Worm (Caenorhabditis elegans) whole organism, L1 larva: ENCODE measurements around the gene D1044.6.

Source experiments
- C04F5.9 ChIP-seq: sonication (generic microtip); optimal IDR thresholded peaks from 2 replicates; lab custom pipeline; 2016; ENCODE audit warnings: missing genetic modification characterization, missing compliant biosample characterization
- C16A3.4 ChIP-seq: fragments of 150-350 bp; optimal IDR thresholded peaks from 2 replicates; lab custom pipeline; 2014; ENCODE audit warnings: missing biosample characterization, missing genetic modification characterization
- C34B4.2 ChIP-seq: sonication (generic microtip); optimal IDR thresholded peaks from 2 replicates; lab custom pipeline; 2017; ENCODE audit warnings: mild to moderate bottlenecking, missing genetic modification characterization, missing compliant biosample characterization
- F16B12.6 ChIP-seq: fragments of 150-350 bp; optimal IDR thresholded peaks from 2 replicates; lab custom pipeline; 2014; ENCODE audit warnings: missing biosample characterization, missing genetic modification characterization
- Y116A8C.19 ChIP-seq: sonication (generic microtip); optimal IDR thresholded peaks from 2 replicates; lab custom pipeline; 2016; ENCODE audit warnings: missing compliant biosample characterization, missing genetic modification characterization, borderline replicate concordance
- ama-1 ChIP-seq: fragments of 150-350 bp; optimal IDR thresholded peaks from 2 replicates; lab custom pipeline; 2014
- blmp-1 ChIP-seq: fragments of 150-350 bp; optimal IDR thresholded peaks from 2 replicates; lab custom pipeline; 2014; ENCODE audit warnings: missing biosample characterization, missing genetic modification characterization
- ceh-8 ChIP-seq: fragments of 200-800 bp; sonication (Bioruptor generic); optimal IDR thresholded peaks from 2 replicates; lab custom pipeline; 2018; ENCODE audit warnings: mild to moderate bottlenecking, missing genetic modification characterization, moderate library complexity, missing compliant biosample characterization
- ceh-82 ChIP-seq, 3 experiments: fragments of 150-350 bp in 1 of 3; sonication (generic microtip) in 2 of 3; optimal IDR thresholded peaks; 2 replicates each; lab custom pipeline; 2014 to 2017; ENCODE audit warnings: missing biosample characterization in 3 of 3, missing genetic modification characterization in 3 of 3
- ceh-88 ChIP-seq: fragments of 200-800 bp; sonication (Bioruptor generic); IDR thresholded peaks from 2 replicates; pipeline ENCODE4 v1.3.6; 2022; ENCODE audit warnings: missing genetic modification characterization, missing compliant biosample characterization
- ceh-90 ChIP-seq: sonication (generic microtip); optimal IDR thresholded peaks from 2 replicates; lab custom pipeline; 2016; ENCODE audit warnings: missing genetic modification characterization, missing compliant biosample characterization
- ces-1 ChIP-seq: fragments of 150-350 bp; optimal IDR thresholded peaks from 2 replicates; lab custom pipeline; 2014; ENCODE audit warnings: missing biosample characterization, missing genetic modification reagents, missing genetic modification characterization
- dpl-1 ChIP-seq, 3 experiments: fragments of 150-350 bp in 2 of 3; sonication (generic microtip) in 1 of 3; optimal IDR thresholded peaks; 2 replicates each; lab custom pipeline; 2014 to 2017; ENCODE audit warnings: missing biosample characterization in 3 of 3, missing genetic modification characterization in 3 of 3, missing genetic modification reagents in 3 of 3
- dsc-1 ChIP-seq: sonication (generic microtip); optimal IDR thresholded peaks from 2 replicates; lab custom pipeline; 2016; ENCODE audit warnings: mild to moderate bottlenecking, missing genetic modification characterization, missing compliant biosample characterization
- efl-1 ChIP-seq, 4 experiments: fragments of 150-350 bp; optimal IDR thresholded peaks in 3 of 4; peaks in 1 of 4; 1 replicate in 1 of 4; 2 replicates in 3 of 4; lab custom pipeline; 2014; ENCODE audit warnings: missing biosample characterization in 2 of 4, missing genetic modification characterization in 2 of 4, missing genetic modification reagents in 2 of 4
- egl-13 ChIP-seq: sonication (generic microtip); optimal IDR thresholded peaks from 2 replicates; lab custom pipeline; 2016; ENCODE audit warnings: missing genotype, missing genetic modification reagents, missing genetic modification characterization, missing compliant biosample characterization
- elt-3 ChIP-seq, 6 experiments: fragments of 150-350 bp in 1 of 6; sonication (generic microtip); optimal IDR thresholded peaks; 2 replicates each; lab custom pipeline; 2017 to 2018; ENCODE audit warnings: missing biosample characterization in 6 of 6, missing genetic modification characterization in 6 of 6, inconsistent platforms in 1 of 6
- ets-5 ChIP-seq: fragments of 200-800 bp; sonication (Bioruptor generic); IDR thresholded peaks from 2 replicates; pipeline ENCODE4 v1.3.6; 2022; ENCODE audit warnings: missing genetic modification characterization, missing compliant biosample characterization
- hlh-4 ChIP-seq: sonication (generic microtip); optimal IDR thresholded peaks from 2 replicates; lab custom pipeline; 2016; ENCODE audit warnings: mild to moderate bottlenecking, missing genetic modification characterization, missing compliant biosample characterization
- isw-1 ChIP-seq: fragments of 200-800 bp; sonication (Bioruptor generic); IDR thresholded peaks from 2 replicates; pipeline ENCODE4 v1.3.6; 2022; ENCODE audit warnings: missing genetic modification characterization, missing compliant biosample characterization
- jun-1 ChIP-seq: fragments of 150-350 bp; optimal IDR thresholded peaks from 2 replicates; lab custom pipeline; 2014; ENCODE audit warnings: missing biosample characterization, missing genetic modification reagents, missing genetic modification characterization
- lin-13 ChIP-seq: fragments of 150-350 bp; optimal IDR thresholded peaks from 2 replicates; lab custom pipeline; 2014; ENCODE audit warnings: missing biosample characterization, missing genetic modification reagents, missing genetic modification characterization
- lin-14 ChIP-seq: fragments of 200-800 bp; sonication (Bioruptor generic); optimal IDR thresholded peaks from 2 replicates; lab custom pipeline; 2018; ENCODE audit warnings: mild to moderate bottlenecking, missing genetic modification characterization, moderate library complexity, missing compliant biosample characterization
- lin-15B ChIP-seq: fragments of 150-350 bp; sonication (generic microtip); optimal IDR thresholded peaks from 3 replicates; lab custom pipeline; 2014; ENCODE audit warnings: missing biosample characterization, missing genetic modification characterization
- lin-35 ChIP-seq, 2 experiments: fragments of 150-350 bp; optimal IDR thresholded peaks; 2 replicates each; lab custom pipeline; 2014; ENCODE audit warnings: missing biosample characterization in 2 of 2, missing genetic modification characterization in 2 of 2, missing genetic modification reagents in 2 of 2
- lin-39 ChIP-seq: fragments of 150-350 bp; optimal IDR thresholded peaks from 2 replicates; lab custom pipeline; 2014; ENCODE audit warnings: missing biosample characterization, missing genetic modification reagents, missing genetic modification characterization
- lsy-2 ChIP-seq, 2 experiments: fragments of 150-350 bp; optimal IDR thresholded peaks; 2 replicates each; lab custom pipeline; 2014; ENCODE audit warnings: missing biosample characterization in 2 of 2, missing genetic modification characterization in 2 of 2
- mdl-1 ChIP-seq, 2 experiments: fragments of 150-350 bp; optimal IDR thresholded peaks; 2 replicates each; lab custom pipeline; 2014 to 2017; ENCODE audit warnings: missing biosample characterization in 2 of 2, missing genetic modification characterization in 2 of 2, inconsistent platforms in 1 of 2
- mep-1 ChIP-seq: fragments of 150-350 bp; optimal IDR thresholded peaks from 2 replicates; lab custom pipeline; 2014; ENCODE audit warnings: missing biosample characterization, missing genetic modification characterization
- nhr-11 ChIP-seq: fragments of 150-350 bp; optimal IDR thresholded peaks from 2 replicates; lab custom pipeline; 2014; ENCODE audit warnings: missing biosample characterization, missing genetic modification characterization
- nhr-12 ChIP-seq: sonication (generic microtip); optimal IDR thresholded peaks from 2 replicates; lab custom pipeline; 2017; ENCODE audit warnings: missing biosample characterization, missing genetic modification characterization
- nhr-19 ChIP-seq: fragments of 200-800 bp; sonication (Bioruptor generic); conservative IDR thresholded peaks from 2 replicates; pipeline ENCODE4 v1.3.6; 2022; ENCODE audit warnings: missing genetic modification characterization, missing compliant biosample characterization
- nhr-237 ChIP-seq: fragments of 150-350 bp; optimal IDR thresholded peaks from 2 replicates; lab custom pipeline; 2014; ENCODE audit warnings: missing biosample characterization, missing genetic modification characterization
- nhr-77 ChIP-seq: fragments of 150-350 bp; optimal IDR thresholded peaks from 2 replicates; lab custom pipeline; 2014; ENCODE audit warnings: missing biosample characterization, missing genetic modification characterization
- nhr-90 ChIP-seq: sonication (generic microtip); optimal IDR thresholded peaks from 2 replicates; lab custom pipeline; 2016; ENCODE audit warnings: mild to moderate bottlenecking, missing genetic modification characterization, missing compliant biosample characterization; ENCODE audit not compliant: poor library complexity
- rnt-1 ChIP-seq: sonication (generic microtip); optimal IDR thresholded peaks from 2 replicates; lab custom pipeline; 2016; ENCODE audit warnings: mild to moderate bottlenecking, missing genetic modification characterization, moderate library complexity, missing compliant biosample characterization
- skn-1 ChIP-seq: fragments of 150-350 bp; optimal IDR thresholded peaks from 2 replicates; lab custom pipeline; 2014; ENCODE audit warnings: missing biosample characterization, missing genetic modification characterization
- snpc-4 ChIP-seq: fragments of 150-350 bp; optimal IDR thresholded peaks from 2 replicates; lab custom pipeline; 2014; ENCODE audit warnings: missing biosample characterization, missing genetic modification characterization
- snu-23 ChIP-seq: sonication (generic microtip); optimal IDR thresholded peaks from 2 replicates; lab custom pipeline; 2016; ENCODE audit warnings: missing genetic modification characterization, missing compliant biosample characterization
- sox-4 ChIP-seq: sonication (generic microtip); optimal IDR thresholded peaks from 2 replicates; lab custom pipeline; 2016; ENCODE audit warnings: missing genetic modification characterization, missing compliant biosample characterization
- swsn-7 ChIP-seq: sonication (generic microtip); optimal IDR thresholded peaks from 2 replicates; lab custom pipeline; 2016; ENCODE audit warnings: missing genetic modification characterization, missing compliant biosample characterization
- unc-30 ChIP-seq: sonication (generic microtip); optimal IDR thresholded peaks from 2 replicates; lab custom pipeline; 2017; ENCODE audit warnings: missing biosample characterization, missing genetic modification characterization
- unc-86 ChIP-seq: sonication (generic microtip); optimal IDR thresholded peaks from 2 replicates; lab custom pipeline; 2016; ENCODE audit warnings: missing genetic modification characterization, missing compliant biosample characterization
- xbp-1 ChIP-seq: sonication (generic microtip); optimal IDR thresholded peaks from 2 replicates; lab custom pipeline; 2016; ENCODE audit warnings: missing genetic modification characterization, missing compliant biosample characterization
- zag-1 ChIP-seq: fragments of 150-350 bp; optimal IDR thresholded peaks from 2 replicates; lab custom pipeline; 2014; ENCODE audit warnings: missing biosample characterization, missing genetic modification characterization
- ztf-11 ChIP-seq, 2 experiments: sonication (generic microtip); optimal IDR thresholded peaks; 2 replicates each; lab custom pipeline; 2016 to 2017; ENCODE audit warnings: missing genetic modification characterization in 2 of 2, missing biosample characterization in 1 of 2, missing compliant biosample characterization in 1 of 2
- ztf-4 ChIP-seq: fragments of 150-350 bp; optimal IDR thresholded peaks from 2 replicates; lab custom pipeline; 2014; ENCODE audit warnings: missing biosample characterization, missing genetic modification characterization

The D1044.6 gene

DNA sequence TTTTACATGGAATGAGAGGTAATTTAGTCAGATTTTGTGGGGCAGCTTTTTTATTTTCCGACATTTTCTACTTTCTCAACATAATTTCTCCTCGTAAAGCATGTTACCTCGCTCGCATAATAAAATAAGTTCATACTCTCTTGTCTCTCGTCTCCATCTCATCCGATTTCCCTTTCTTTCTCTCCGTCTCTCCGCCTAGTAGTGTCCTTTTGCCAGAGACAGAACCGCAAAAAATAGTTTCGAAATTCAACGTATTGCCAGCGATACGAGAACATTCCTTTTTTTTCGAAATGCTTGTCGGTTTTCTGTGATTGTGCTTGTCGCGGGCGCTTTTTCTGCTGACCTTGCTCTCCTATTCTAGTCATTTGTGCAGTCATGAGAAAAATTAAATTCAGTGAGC, 38.8 kb downstream of the D1044.6 start (continued):
- TF ChIP-seq lin-35 (GFP tag; optimal IDR thresholded peaks at IDR 0.05; lab: Kevin White, UChicago) (peak; percentile 59 to 70), C16A3.4 (peak; percentile 13), snpc-4 (peak; percentile 16), nhr-77 (tag; lab: Kevin White, UChicago) (peak; percentile 49), lin-15B (tag; lab: Kevin White, UChicago) (no peak), ceh-82 (tag; optimal IDR thresholded peaks at IDR 0.05; lab: Kevin White, UChicago) (peak; percentile 26 to 64 (median 55)), jun-1 (tag; lab: Kevin White, UChicago) (peak; percentile 61), swsn-7 (tag; lab: Kevin White, UChicago) (peak; percentile 54), nhr-11 (no peak), ama-1 (peak; percentile 91), ces-1 (GFP tag; lab: Kevin White, UChicago) (no peak), blmp-1 (tag; lab: Kevin White, UChicago) (peak; percentile 83), elt-3 (tag; optimal IDR thresholded peaks at IDR 0.05; lab: Kevin White, UChicago) (peak in 5 of 6 experiments; percentile 58 to 87 (median 62)), nhr-19 (peak; percentile 38), lin-13 (peak; percentile 54), ceh-90 (tag; lab: Kevin White, UChicago) (no peak)
- TF ChIP-seq, all 84 proteins: peak for 35

DNA sequence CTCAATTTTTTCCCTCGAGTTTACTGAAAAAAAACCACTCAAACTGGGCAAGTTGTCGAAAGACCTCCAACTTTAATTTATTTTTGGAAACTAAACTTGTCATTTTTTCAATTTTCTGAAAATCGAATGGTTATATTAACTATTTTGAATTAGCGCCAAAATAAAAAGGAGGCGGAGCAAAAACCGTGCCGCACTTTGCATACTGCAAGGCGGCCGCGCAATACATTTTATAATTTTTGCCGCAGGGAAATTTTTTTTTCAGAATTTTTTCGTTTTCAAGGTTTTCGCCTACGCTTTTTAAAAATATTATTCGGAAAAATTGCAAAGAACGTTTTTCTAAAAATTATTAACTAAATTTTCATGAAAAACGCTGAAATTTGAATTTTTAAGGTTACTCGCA, 39.3 kb downstream of the D1044.6 start:
- TF ChIP-seq skn-1 (tag; lab: Kevin White, UChicago) (no peak), lin-39 (tag; lab: Kevin White, UChicago) (no peak), ceh-90 (tag; lab: Kevin White, UChicago) (no peak), sox-4 (tag; lab: Kevin White, UChicago) (no peak), efl-1 (optimal IDR thresholded peaks at IDR 0.05; lab: Kevin White, UChicago) (no peak), efl-1 (GFP tag; optimal IDR thresholded peaks at IDR 0.05 in 1 of 2; lab: Kevin White, UChicago) (peak; percentile 24 to 93), egl-13 (tag; lab: Kevin White, UChicago) (no peak), lin-15B (tag; lab: Kevin White, UChicago) (no peak), C16A3.4 (no peak), dpl-1 (GFP tag; optimal IDR thresholded peaks at IDR 0.05; lab: Kevin White, UChicago) (peak in 1 of 3 experiments; percentile 28)

DNA sequence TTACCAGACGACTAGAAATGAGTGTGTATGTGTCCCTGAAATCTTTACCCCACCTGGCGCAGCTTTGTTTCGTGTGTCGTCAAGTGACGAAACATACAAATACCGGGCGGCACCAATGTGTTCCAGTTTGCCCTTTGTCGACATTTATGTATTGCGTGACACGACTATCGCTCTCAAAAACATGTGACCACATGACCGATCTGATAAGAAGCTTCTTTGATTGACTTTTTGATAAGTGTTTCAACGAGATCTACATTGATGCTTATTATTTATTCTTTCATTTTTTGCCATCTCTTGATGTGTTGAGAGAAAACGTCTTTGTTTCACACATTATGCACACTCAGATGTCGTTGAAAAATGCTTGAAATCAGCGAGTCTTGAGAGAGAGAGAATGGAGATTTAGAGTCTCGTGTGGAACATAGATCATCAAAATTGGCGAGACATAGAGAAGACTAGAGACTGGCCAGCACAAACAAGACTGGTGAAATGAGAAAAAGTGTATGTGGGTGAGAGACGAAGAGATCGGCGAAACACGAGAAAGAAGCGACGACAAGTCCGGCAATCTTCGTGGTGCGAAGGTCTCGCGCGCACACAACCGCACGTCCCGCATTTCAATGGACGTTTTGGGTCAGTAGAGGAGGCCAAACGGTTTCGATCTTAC, 39.9 kb downstream of the D1044.6 start:
- TF ChIP-seq Y116A8C.19 (no peak), dsc-1 (tag; lab: Kevin White, UChicago) (peak; percentile 38), nhr-90 (peak; percentile 58), lin-14 (GFP tag; lab: Kevin White, UChicago) (peak; percentile 86), ceh-88 (GFP tag; lab: Robert Waterston, UW) (no peak), unc-86 (tag; lab: Kevin White, UChicago) (no peak), xbp-1 (tag; lab: Kevin White, UChicago) (peak; percentile 25), lin-13 (peak; percentile 44), mep-1 (tag; lab: Kevin White, UChicago) (peak; percentile 57), jun-1 (tag; lab: Kevin White, UChicago) (peak; percentile 17), F16B12.6 (tag; lab: Kevin White, UChicago) (no peak), mdl-1 (tag; optimal IDR thresholded peaks at IDR 0.05; lab: Kevin White, UChicago) (peak in 1 of 2 experiments; percentile 25), unc-30 (tag; lab: Kevin White, UChicago) (no peak), C16A3.4 (no peak), lin-39 (tag; lab: Kevin White, UChicago) (no peak), isw-1 (GFP tag; lab: Robert Waterston, UW) (no peak; the same call in 1 of the 2 replicates), efl-1 (optimal IDR thresholded peaks at IDR 0.05; lab: Kevin White, UChicago) (peak; percentile 49 to 58), efl-1 (GFP tag; optimal IDR thresholded peaks at IDR 0.05 in 1 of 2; lab: Kevin White, UChicago) (peak; percentile 7 to 77), rnt-1 (tag; lab: Kevin White, UChicago) (peak; percentile 40), nhr-19 (peak; percentile 6), C04F5.9 (tag; lab: Kevin White, UChicago) (no peak), ztf-11 (tag; optimal IDR thresholded peaks at IDR 0.05; lab: Kevin White, UChicago) (no peak), snu-23 (GFP tag; lab: Kevin White, UChicago) (peak; percentile 65), ceh-82 (tag; optimal IDR thresholded peaks at IDR 0.05; lab: Kevin White, UChicago) (peak in 2 of 3 experiments; percentile 55 to 56), lin-35 (GFP tag; optimal IDR thresholded peaks at IDR 0.05; lab: Kevin White, UChicago) (peak; percentile 30 to 64), nhr-12 (tag; lab: Kevin White, UChicago) (no peak), zag-1 (tag; lab: Kevin White, UChicago) (peak; percentile 45), nhr-237 (tag; lab: Kevin White, UChicago) (no peak), lsy-2 (tag; optimal IDR thresholded peaks at IDR 0.05; lab: Kevin White, UChicago) (peak; percentile 10 to 61), C34B4.2 (tag; lab: Kevin White, UChicago) (no peak), hlh-4 (tag; lab: Kevin White, UChicago) (no peak), ets-5 (GFP tag; lab: Robert Waterston, UW) (no peak), ztf-4 (tag; lab: Kevin White, UChicago) (no peak), ceh-8 (no peak)
